Worm (Caenorhabditis elegans) whole organism, late embryonic: ENCODE data around the gene ZC404.1.

ENCODE experiments used
- C08G9.2 ChIP-seq: sonication (generic microtip); optimal IDR thresholded peaks from 2 replicates; lab custom pipeline; 2016; ENCODE audit warnings: mild to moderate bottlenecking, missing genetic modification characterization, moderate library complexity, missing compliant biosample characterization
- C38D4.7 ChIP-seq: fragments of 200-800 bp; sonication (Bioruptor generic); optimal IDR thresholded peaks from 2 replicates; lab custom pipeline; 2018; ENCODE audit warnings: mild to moderate bottlenecking, missing genetic modification characterization, moderate library complexity, missing compliant biosample characterization
- F13H6.1 ChIP-seq: sonication (generic microtip); optimal IDR thresholded peaks from 2 replicates; lab custom pipeline; 2016; ENCODE audit warnings: missing genetic modification characterization, missing compliant biosample characterization
- K09A11.1 ChIP-seq: sonication (generic microtip); optimal IDR thresholded peaks from 2 replicates; lab custom pipeline; 2017; ENCODE audit warnings: antibody characterized with exemption, mild to moderate bottlenecking, missing genetic modification characterization, missing compliant biosample characterization; ENCODE audit not compliant: insufficient read depth
- T23F11.4 ChIP-seq: fragments of 200-800 bp; sonication (Bioruptor generic); optimal IDR thresholded peaks from 2 replicates; lab custom pipeline; 2018; ENCODE audit warnings: mild to moderate bottlenecking, missing genetic modification characterization, missing compliant biosample characterization
- Y22D7AL.16 ChIP-seq: sonication (generic microtip); optimal IDR thresholded peaks from 2 replicates; lab custom pipeline; 2016; ENCODE audit warnings: missing genetic modification characterization, missing compliant biosample characterization
- ahr-1 ChIP-seq: sonication (generic microtip); optimal IDR thresholded peaks from 2 replicates; lab custom pipeline; 2016; ENCODE audit warnings: missing genetic modification characterization, missing compliant biosample characterization
- ama-1 ChIP-seq: fragments of 150-350 bp; optimal IDR thresholded peaks from 2 replicates; lab custom pipeline; 2014
- ceh-14 ChIP-seq: sonication (generic microtip); optimal IDR thresholded peaks from 2 replicates; lab custom pipeline; 2016; ENCODE audit warnings: missing genotype, missing genetic modification characterization, missing compliant biosample characterization
- ceh-19 ChIP-seq: fragments of 200-800 bp; sonication (Bioruptor generic); optimal IDR thresholded peaks from 2 replicates; lab custom pipeline; 2018; ENCODE audit warnings: mild to moderate bottlenecking, missing genetic modification characterization, missing compliant biosample characterization
- ceh-2 ChIP-seq: sonication (generic microtip); optimal IDR thresholded peaks from 2 replicates; lab custom pipeline; 2016; ENCODE audit warnings: missing genotype, missing genetic modification characterization, missing compliant biosample characterization
- ceh-24 ChIP-seq: sonication (generic microtip); optimal IDR thresholded peaks from 2 replicates; lab custom pipeline; 2016; ENCODE audit warnings: mild to moderate bottlenecking, missing genetic modification characterization, missing compliant biosample characterization
- ceh-31 ChIP-seq: sonication (generic microtip); optimal IDR thresholded peaks from 2 replicates; lab custom pipeline; 2016; ENCODE audit warnings: missing genetic modification characterization, missing compliant biosample characterization
- dve-1 ChIP-seq: sonication (generic microtip); optimal IDR thresholded peaks from 2 replicates; lab custom pipeline; 2017; ENCODE audit warnings: antibody characterized with exemption, mild to moderate bottlenecking, missing genetic modification characterization, missing compliant biosample characterization
- elt-4 ChIP-seq: sonication (generic microtip); optimal IDR thresholded peaks from 2 replicates; lab custom pipeline; 2016; ENCODE audit warnings: missing genetic modification characterization, missing compliant biosample characterization
- gmeb-2 ChIP-seq: sonication (generic microtip); optimal IDR thresholded peaks from 2 replicates; lab custom pipeline; 2016; ENCODE audit warnings: missing genetic modification characterization, inconsistent platforms, missing compliant biosample characterization
- hlh-13 ChIP-seq: fragments of 200-800 bp; sonication (Bioruptor generic); optimal IDR thresholded peaks from 2 replicates; lab custom pipeline; 2018; ENCODE audit warnings: mild to moderate bottlenecking, missing genetic modification characterization, missing compliant biosample characterization
- hlh-15 ChIP-seq: sonication (generic microtip); optimal IDR thresholded peaks from 2 replicates; lab custom pipeline; 2016; ENCODE audit warnings: missing genetic modification characterization, missing compliant biosample characterization
- hlh-30 ChIP-seq: sonication (generic microtip); optimal IDR thresholded peaks from 2 replicates; lab custom pipeline; 2017; ENCODE audit warnings: antibody characterized with exemption, missing genetic modification characterization, missing compliant biosample characterization; ENCODE audit not compliant: insufficient read depth
- hlh-6 ChIP-seq: sonication (generic microtip); optimal IDR thresholded peaks from 2 replicates; lab custom pipeline; 2016; ENCODE audit warnings: missing genotype, missing genetic modification characterization, missing compliant biosample characterization
- hlh-8 ChIP-seq: sonication (generic microtip); optimal IDR thresholded peaks from 2 replicates; lab custom pipeline; 2016; ENCODE audit warnings: missing genotype, missing genetic modification characterization, missing compliant biosample characterization
- lim-6 ChIP-seq: sonication (generic microtip); optimal IDR thresholded peaks from 2 replicates; lab custom pipeline; 2016; ENCODE audit warnings: missing genetic modification characterization, missing compliant biosample characterization
- madf-2 ChIP-seq: sonication (generic microtip); optimal IDR thresholded peaks from 2 replicates; lab custom pipeline; 2017; ENCODE audit warnings: missing genetic modification characterization, missing compliant biosample characterization
- nfya-1 ChIP-seq: sonication (generic microtip); optimal IDR thresholded peaks from 2 replicates; lab custom pipeline; 2017; ENCODE audit warnings: missing genetic modification characterization, mild to moderate bottlenecking, missing compliant biosample characterization, antibody characterized with exemption, moderate library complexity
- nhr-11 ChIP-seq: fragments of 150-350 bp; optimal IDR thresholded peaks from 2 replicates; lab custom pipeline; 2014; ENCODE audit warnings: missing biosample characterization, missing genetic modification characterization
- npax-4 ChIP-seq: sonication (generic microtip); optimal IDR thresholded peaks from 2 replicates; lab custom pipeline; 2016; ENCODE audit warnings: missing genetic modification characterization, missing compliant biosample characterization
- odd-2 ChIP-seq: sonication (generic microtip); optimal IDR thresholded peaks from 2 replicates; lab custom pipeline; 2017; ENCODE audit warnings: antibody characterized with exemption, mild to moderate bottlenecking, missing genetic modification characterization, missing compliant biosample characterization
- pag-3 ChIP-seq: sonication (generic microtip); optimal IDR thresholded peaks from 2 replicates; lab custom pipeline; 2016; ENCODE audit warnings: missing compliant biosample characterization, missing genetic modification characterization, borderline replicate concordance
- pat-9 ChIP-seq: fragments of 200-800 bp; sonication (Bioruptor generic); optimal IDR thresholded peaks from 2 replicates; lab custom pipeline; 2018; ENCODE audit warnings: mild to moderate bottlenecking, missing genetic modification characterization, moderate library complexity, missing compliant biosample characterization
- pax-1 ChIP-seq: fragments of 150-350 bp; optimal IDR thresholded peaks from 2 replicates; lab custom pipeline; 2014; ENCODE audit warnings: missing biosample characterization, missing genetic modification characterization
- pha-2 ChIP-seq: sonication (generic microtip); optimal IDR thresholded peaks from 2 replicates; lab custom pipeline; 2017; ENCODE audit warnings: mild to moderate bottlenecking, missing genetic modification characterization, missing compliant biosample characterization
- pros-1 ChIP-seq: fragments of 150-350 bp; optimal IDR thresholded peaks from 2 replicates; lab custom pipeline; 2014; ENCODE audit warnings: missing biosample characterization, missing genetic modification reagents, missing genetic modification characterization
- sox-2 ChIP-seq: fragments of 200-800 bp; sonication (Bioruptor generic); IDR thresholded peaks from 2 replicates; pipeline ENCODE4 v1.3.6; 2022; ENCODE audit warnings: missing genetic modification reagents, missing genetic modification characterization, missing compliant biosample characterization
- sox-4 ChIP-seq: sonication (generic microtip); optimal IDR thresholded peaks from 2 replicates; lab custom pipeline; 2017; ENCODE audit warnings: mild to moderate bottlenecking, missing genetic modification characterization, inconsistent platforms, missing compliant biosample characterization
- syd-9 ChIP-seq: sonication (generic microtip); optimal IDR thresholded peaks from 2 replicates; lab custom pipeline; 2016; ENCODE audit warnings: mild to moderate bottlenecking, missing genetic modification characterization, moderate library complexity, missing compliant biosample characterization
- ttx-3 ChIP-seq: sonication (generic microtip); optimal IDR thresholded peaks from 2 replicates; lab custom pipeline; 2016; ENCODE audit warnings: missing genetic modification reagents, missing genetic modification characterization, missing compliant biosample characterization
- unc-55 ChIP-seq: sonication (generic microtip); optimal IDR thresholded peaks from 2 replicates; lab custom pipeline; 2017; ENCODE audit warnings: missing biosample characterization, missing genetic modification reagents, missing genetic modification characterization
- unc-86 ChIP-seq: sonication (generic microtip); optimal IDR thresholded peaks from 2 replicates; lab custom pipeline; 2016; ENCODE audit warnings: missing genetic modification characterization, missing compliant biosample characterization
- ztf-16 ChIP-seq: sonication (generic microtip); optimal IDR thresholded peaks from 2 replicates; lab custom pipeline; 2017; ENCODE audit warnings: missing genetic modification characterization, missing compliant biosample characterization

The ZC404.1 gene

ce11 chrV:6787906-6788430 lies 6.0 kb upstream of the ZC404.1 start, which contains the start of gene ZC404.2:
Gene ZC404.2 (plus strand): TSS chrV:6787952.
- TF ChIP-seq ama-1 (lab: Kevin White, UChicago) = peak; percentile 46
- no peak for TF ChIP-seq Y22D7AL.16 (tag; lab: Kevin White, UChicago)

ce11 chrV:6792565-6792964 lies 1.4 kb upstream of the ZC404.1 start, which contains the start of gene gck-2:
Gene gck-2 (minus strand): TSS chrV:6792665.
- TF ChIP-seq ama-1 (lab: Kevin White, UChicago) (no peak), ceh-2 (tag; lab: Kevin White, UChicago) (no peak), ahr-1 (tag; lab: Kevin White, UChicago) (no peak), F13H6.1 (no peak), dve-1 (tag; lab: Kevin White, UChicago) (no peak), C38D4.7 (GFP tag; lab: Kevin White, UChicago) (no peak), gmeb-2 (tag; lab: Kevin White, UChicago) (no peak), sox-2 (GFP tag; lab: Robert Waterston, UW) (no peak), hlh-6 (tag; lab: Kevin White, UChicago) (no peak), elt-4 (tag; lab: Kevin White, UChicago) (no peak), ceh-24 (tag; lab: Kevin White, UChicago) (no peak), sox-4 (no peak)

ce11 chrV:6792973-6793372 lies 1.0 kb upstream of the ZC404.1 start:
- no peak for TF ChIP-seq Y22D7AL.16 (tag; lab: Kevin White, UChicago)
- no peak for TF ChIP-seq syd-9 (tag; lab: Kevin White, UChicago)

- no peak for TF ChIP-seq sox-4
- no peak for TF ChIP-seq unc-86 (tag; lab: Kevin White, UChicago)
- no peak for TF ChIP-seq ceh-14 (tag; lab: Kevin White, UChicago)
- no peak for TF ChIP-seq K09A11.1 (tag; lab: Kevin White, UChicago)
- no peak for TF ChIP-seq ztf-16 (tag; lab: Kevin White, UChicago)
- no peak for TF ChIP-seq ceh-2 (tag; lab: Kevin White, UChicago)
- TF ChIP-seq pag-3 (tag; lab: Kevin White, UChicago) = no peak
- TF ChIP-seq C08G9.2 (tag; lab: Kevin White, UChicago) = no peak
- no peak for TF ChIP-seq odd-2 (tag; lab: Kevin White, UChicago)
- TF ChIP-seq hlh-6 (tag; lab: Kevin White, UChicago) = no peak
- no peak for TF ChIP-seq hlh-30
- no peak for TF ChIP-seq lim-6 (tag; lab: Kevin White, UChicago)
- no peak for TF ChIP-seq F13H6.1
- TF ChIP-seq, all 69 proteins: peak for 0
Observed at ce11 chrV:6796264-6796663, 2.3 kb downstream of the ZC404.1 start.

- TF ChIP-seq ceh-31 = peak; percentile 52
- TF ChIP-seq nfya-1 (tag; lab: Kevin White, UChicago) = peak; percentile 22
- no peak for TF ChIP-seq hlh-13 (GFP tag; lab: Kevin White, UChicago)
- TF ChIP-seq ceh-19 (GFP tag; lab: Kevin White, UChicago) = peak; percentile 12
- peak; percentile 28 for TF ChIP-seq pha-2 (tag; lab: Kevin White, UChicago)
- no peak for TF ChIP-seq odd-2 (tag; lab: Kevin White, UChicago)
- no peak for TF ChIP-seq npax-4 (tag; lab: Kevin White, UChicago)
Observed at ce11 chrV:6796894-6797293, 2.9 kb downstream of the ZC404.1 start.

- no peak for TF ChIP-seq madf-2 (tag; lab: Kevin White, UChicago)
- TF ChIP-seq ttx-3 (tag; lab: Kevin White, UChicago) = no peak
- TF ChIP-seq K09A11.1 (tag; lab: Kevin White, UChicago) = no peak
- TF ChIP-seq pat-9 (tag; lab: Kevin White, UChicago) = no peak
- TF ChIP-seq hlh-8 = no peak
- no peak for TF ChIP-seq hlh-15
- TF ChIP-seq F13H6.1 = no peak
- TF ChIP-seq unc-55 (GFP tag; lab: Kevin White, UChicago) = no peak
- no peak for TF ChIP-seq pros-1 (tag; lab: Kevin White, UChicago)
- no peak for TF ChIP-seq pax-1 (tag; lab: Kevin White, UChicago)
- TF ChIP-seq T23F11.4 = no peak
- no peak for TF ChIP-seq ztf-16 (tag; lab: Kevin White, UChicago)
- no peak for TF ChIP-seq nhr-11
- no peak for TF ChIP-seq odd-2 (tag; lab: Kevin White, UChicago)
- no peak for TF ChIP-seq C38D4.7 (GFP tag; lab: Kevin White, UChicago)
Observed at ce11 chrV:6799564-6799963, 5.6 kb downstream of the ZC404.1 start, which contains the start of gene dmsr-9. Gene dmsr-9 (minus strand): TSS chrV:6799664.
